Worm (Caenorhabditis elegans): ENCODE data around the gene ergo-1.

ce11 chrV:1064491-1064890 lies 55.9 kb downstream of the ergo-1 start, which contains the start of gene str-67:
- TF ChIP-seq ama-1 (optimal IDR thresholded peaks at IDR 0.05) (no peak), ceh-36 (tag; optimal IDR thresholded peaks at IDR 0.05) (no peak)

All from whole organism, early embryonic.